Fruit fly (Drosophila melanogaster): ENCODE measurements around the gene CG31248.
A peak's percentile ranks its signal among the peaks of the same experiment; 100 is the strongest.

Gene CG31248

DNA sequence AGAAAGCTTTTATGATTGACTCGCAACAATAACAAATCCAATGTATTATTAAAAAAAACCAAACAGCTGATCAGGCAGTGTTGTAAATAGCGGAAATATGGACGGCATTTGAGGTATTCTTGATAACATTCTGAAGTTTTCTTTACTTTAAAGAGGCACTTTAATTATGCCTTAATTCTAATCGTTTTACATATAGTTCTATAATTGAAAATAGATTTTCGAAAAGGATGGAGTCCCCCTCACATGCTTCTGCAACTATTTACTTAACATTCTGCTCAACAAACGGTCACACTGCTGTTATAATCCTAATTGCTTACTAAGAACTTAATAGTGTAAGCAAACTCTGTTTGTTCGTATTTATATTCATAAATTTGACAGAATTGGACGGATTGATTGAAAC, 1.2 kb upstream of the CG31248 start, which contains the start of gene CG10068 (continued):
- TF ChIP-seq dmrt99B (tag; optimal IDR thresholded peaks at IDR 0.05) (peak; percentile 87), sens-2 (GFP tag; IDR thresholded peaks at IDR 0.05) (peak; percentile 92), CG18619 (GFP tag; optimal IDR thresholded peaks at IDR 0.05) (peak; percentile 77), CG4424 (GFP tag; optimal IDR thresholded peaks at IDR 0.05) (peak; percentile 88), Gug (GFP tag; IDR thresholded peaks at IDR 0.05) (peak; percentile 73; the same call in 2 of the 4 replicates), Dll (GFP tag; IDR thresholded peaks at IDR 0.05; ENCODE audit: partially characterized antibody) (peak; percentile 57; the same call in 2 of the 4 replicates), Dip2 (GFP tag; IDR thresholded peaks at IDR 0.05) (peak; percentile 40; the same call in 1 of the 2 replicates), tll (GFP tag; optimal IDR thresholded peaks at IDR 0.05) (peak in 1 of 2 experiments; percentile 80), CG10959 (GFP tag; IDR thresholded peaks at IDR 0.05) (peak; percentile 90), CG10209 (GFP tag; optimal IDR thresholded peaks at IDR 0.05) (peak; percentile 89), phol (tag; optimal IDR thresholded peaks at IDR 0.05) (peak; percentile 91), hkb (optimal IDR thresholded peaks at IDR 0.05) (no peak), hkb (GFP tag; IDR thresholded peaks at IDR 0.05) (peak; percentile 95), CG11085 (GFP tag; IDR thresholded peaks at IDR 0.05) (no peak), ham (GFP tag; IDR thresholded peaks at IDR 0.05) (no peak), Dip3 (GFP tag; optimal IDR thresholded peaks at IDR 0.05) (peak; percentile 88), prd (optimal IDR thresholded peaks at IDR 0.05) (no peak), prd (GFP tag; IDR thresholded peaks at IDR 0.05) (peak; percentile 95), Pdp1 (GFP tag; optimal IDR thresholded peaks at IDR 0.05) (peak; percentile 89 to 91), Rfx (GFP tag; IDR thresholded peaks at IDR 0.05) (peak; percentile 92), CG3163 (GFP tag; optimal IDR thresholded peaks at IDR 0.05) (peak; percentile 71), sr (GFP tag; IDR thresholded peaks at IDR 0.05) (no peak; the same call in 1 of the 3 replicates), Ets97D (GFP tag; optimal IDR thresholded peaks at IDR 0.05) (peak; percentile 87), CG6765 (GFP tag; optimal IDR thresholded peaks at IDR 0.05) (peak; percentile 69), lmd (GFP tag; IDR thresholded peaks at IDR 0.05) (peak; percentile 85), Mad (GFP tag; optimal IDR thresholded peaks at IDR 0.05) (peak; percentile 83), zf30C (GFP tag; optimal IDR thresholded peaks at IDR 0.05) (peak; percentile 18), NFAT (GFP tag; IDR thresholded peaks at IDR 0.05) (peak; percentile 83), CG14014 (GFP tag; IDR thresholded peaks at IDR 0.05) (peak; percentile 89), Aef1 (GFP tag; IDR thresholded peaks at IDR 0.05) (peak; percentile 87), Adf1 (GFP tag; IDR thresholded peaks at IDR 0.05) (peak; percentile 53; the same call in 1 of the 2 replicates), seq (GFP tag; IDR thresholded peaks at IDR 0.05) (peak; percentile 91), CG7357 (GFP tag; IDR thresholded peaks at IDR 0.05) (peak; percentile 67; the same call in 2 of the 3 replicates), Sin3A (optimal IDR thresholded peaks at IDR 0.05) (no peak), Elba2 (GFP tag; optimal IDR thresholded peaks at IDR 0.05) (peak; percentile 91), D19A (tag; optimal IDR thresholded peaks at IDR 0.05) (peak; percentile 83), CG17385 (GFP tag; optimal IDR thresholded peaks at IDR 0.05) (peak; percentile 84), HLH54F (GFP tag; optimal IDR thresholded peaks at IDR 0.05) (peak; percentile 88), gsb-n (tag; optimal IDR thresholded peaks at IDR 0.05) (peak; percentile 90), CG10147 (GFP tag; optimal IDR thresholded peaks at IDR 0.05) (peak; percentile 83), ato (GFP tag; IDR thresholded peaks at IDR 0.05; ENCODE audit: partially characterized antibody) (no peak), cwo (GFP tag; optimal IDR thresholded peaks at IDR 0.05) (peak; percentile 83), lab (GFP tag; optimal IDR thresholded peaks at IDR 0.05) (peak; percentile 94), CG14441 (GFP tag; IDR thresholded peaks at IDR 0.05) (peak; percentile 91), CG4707 (GFP tag; optimal IDR thresholded peaks at IDR 0.05) (peak; percentile 28), ase (GFP tag; IDR thresholded peaks at IDR 0.05) (peak; percentile 94), Hr51 (GFP tag; optimal IDR thresholded peaks at IDR 0.05) (peak; percentile 86 to 87), CG14050 (GFP tag; IDR thresholded peaks at IDR 0.05) (peak; percentile 89), CG6175 (GFP tag; IDR thresholded peaks at IDR 0.05) (peak; percentile 58; the same call in 1 of the 3 replicates), CG12104 (GFP tag; optimal IDR thresholded peaks at IDR 0.05) (peak; percentile 70), Sox102F (GFP tag; optimal IDR thresholded peaks at IDR 0.05) (peak; percentile 90)

All from whole organism, embryonic.